Worm (Caenorhabditis elegans) whole organism, midembryonic: Measurements from ENCODE around the gene dyf-4.

Source experiments
- med-1 ChIP-seq: sonication (generic microtip); optimal IDR thresholded peaks from 2 replicates; lab custom pipeline; 2017; ENCODE audit warnings: missing genetic modification characterization, mild to moderate bottlenecking, missing compliant biosample characterization, antibody characterized with exemption, missing genetic modification reagents; ENCODE audit not compliant: insufficient read depth
- ref-1 ChIP-seq: fragments of 200-800 bp; sonication (Bioruptor generic); conservative IDR thresholded peaks from 2 replicates; pipeline ENCODE4 v1.3.6; 2022; ENCODE audit warnings: missing genetic modification reagents, missing genetic modification characterization, missing compliant biosample characterization
- ztf-23 ChIP-seq: fragments of 200-800 bp; sonication (Bioruptor generic); IDR thresholded peaks from 2 replicates; pipeline ENCODE4 v1.3.6; 2022; ENCODE audit warnings: missing genetic modification reagents, missing genetic modification characterization, missing compliant biosample characterization
- ztf-29 ChIP-seq: fragments of 200-800 bp; sonication (Bioruptor generic); IDR thresholded peaks from 2 replicates; pipeline ENCODE4 v1.3.6; 2022; ENCODE audit warnings: missing genetic modification reagents, missing genetic modification characterization, missing compliant biosample characterization

DNA sequence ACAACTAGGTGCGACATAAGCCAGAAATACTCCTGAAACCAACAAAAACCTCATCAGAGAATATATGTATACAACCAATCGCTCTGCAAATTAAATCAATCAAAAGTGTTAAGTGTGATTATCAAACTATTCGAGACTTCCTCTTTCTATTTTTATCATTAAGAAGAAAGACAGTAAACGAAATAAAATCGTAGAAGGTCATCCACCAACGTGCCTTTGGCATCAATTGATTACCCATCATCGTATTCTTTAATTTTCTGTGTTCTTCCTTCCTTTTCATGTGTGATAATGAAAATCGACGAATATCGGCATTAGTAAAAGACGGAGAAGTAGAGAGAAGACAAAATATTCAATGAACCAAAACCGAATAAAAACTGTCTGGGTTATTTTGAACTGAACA, 13.6 kb downstream of the dyf-4 start:
- TF ChIP-seq ztf-29 (GFP tag; lab: Robert Waterston, UW) (no peak), ztf-23 (GFP tag; lab: Robert Waterston, UW) (no peak), med-1 (GFP tag; lab: Kevin White, UChicago) (no peak), ref-1 (GFP tag; lab: Robert Waterston, UW) (no peak)
